Worm (Caenorhabditis elegans): ENCODE measurements around the gene srh-209.
"Not testable (repeated sequence)": the region's sequence is repeated elsewhere in the genome, so short reads cannot be mapped to it uniquely, and the experiment has no call there.

ce11 chrV:18404767-18405166 lies at the start of gene srh-209:
- TF ChIP-seq unc-62 (GFP tag; optimal IDR thresholded peaks at IDR 0.05); nhr-28 (tag; optimal IDR thresholded peaks at IDR 0.05); ama-1 (optimal IDR thresholded peaks at IDR 0.05); zag-1 (tag; optimal IDR thresholded peaks at IDR 0.05): not testable (repeated sequence)

All from whole organism, L1 larva.